Worm (Caenorhabditis elegans) whole organism, L4/young adult: ENCODE data around the gene C34C12.1.

Experiments
- W03F9.2 ChIP-seq: fragments of 150-350 bp; optimal IDR thresholded peaks from 2 replicates; lab custom pipeline; 2014; ENCODE audit warnings: missing biosample characterization, missing genetic modification characterization
- dao-5 ChIP-seq: sonication (generic microtip); optimal IDR thresholded peaks from 2 replicates; lab custom pipeline; 2016; ENCODE audit warnings: missing genotype, missing genetic modification characterization, moderate library complexity, missing compliant biosample characterization
- him-1 ChIP-seq: sonication (generic microtip); optimal IDR thresholded peaks from 2 replicates; lab custom pipeline; 2016; ENCODE audit warnings: missing genotype, missing genetic modification reagents, missing genetic modification characterization, missing compliant biosample characterization

ce11 chrIII:3487133-3487532 lies 33.0 kb downstream of the C34C12.1 start:
- TF ChIP-seq him-1 (tag; lab: Kevin White, UChicago) (no peak), dao-5 (tag; lab: Kevin White, UChicago) (no peak), W03F9.2 (no peak)
